Fruit fly (Drosophila melanogaster) Kc167 (cell line): ENCODE results near the gene CG9967.

Source experiments
- h ChIP-seq: fragments of >200 bp; optimal IDR thresholded peaks from 3 replicates; lab custom pipeline; 2018; ENCODE audit warnings: missing external identifiers
- psq ChIP-seq: fragments of >200 bp; optimal IDR thresholded peaks from 2 replicates; lab custom pipeline; 2017; ENCODE audit warnings: missing external identifiers
- ttk ChIP-seq: sonication (Bioruptor generic); optimal IDR thresholded peaks from 2 replicates; lab custom pipeline; 2017; ENCODE audit warnings: missing external identifiers

DNA sequence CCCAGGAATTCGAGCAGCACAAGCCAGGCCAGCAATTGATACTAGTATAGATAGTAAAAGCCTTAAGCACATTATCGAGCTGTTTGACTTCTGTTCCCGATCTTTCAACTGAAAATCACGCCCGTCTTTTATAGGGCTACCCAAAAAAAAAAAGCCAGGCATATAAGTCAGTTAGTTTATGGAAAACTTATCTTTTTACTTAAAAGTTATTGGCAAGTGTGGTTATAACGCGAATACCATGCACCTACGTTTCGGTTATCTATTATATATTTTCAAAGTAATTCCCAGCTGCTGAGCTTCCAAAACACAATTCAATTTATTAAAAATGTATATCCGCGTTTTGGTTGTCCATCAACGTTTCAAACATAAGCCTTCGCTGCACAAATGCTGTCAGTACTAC lies 70.4 kb downstream of the CG9967 start, which contains the start of gene CG31681:
- TF ChIP-seq ttk (no peak), h (no peak), psq (lab: Kevin White, UChicago) (no peak)
